Worm (Caenorhabditis elegans) whole organism, L1 larva: Measurements from ENCODE around the gene gck-4.

ENCODE experiments used
- alr-1 ChIP-seq: fragments of 200-800 bp; sonication (Bioruptor generic); optimal IDR thresholded peaks from 2 replicates; lab custom pipeline; 2018; ENCODE audit warnings: borderline replicate concordance, mild to moderate bottlenecking, missing genetic modification characterization, missing compliant biosample characterization
- aly-2 ChIP-seq: fragments of 150-350 bp; optimal IDR thresholded peaks from 2 replicates; lab custom pipeline; 2014; ENCODE audit warnings: missing biosample characterization, missing genetic modification characterization
- dpl-1 ChIP-seq, 3 experiments: fragments of 150-350 bp in 2 of 3; sonication (generic microtip) in 1 of 3; optimal IDR thresholded peaks; 2 replicates each; lab custom pipeline; 2014 to 2017; ENCODE audit warnings: missing biosample characterization in 3 of 3, missing genetic modification characterization in 3 of 3, missing genetic modification reagents in 3 of 3
- efl-1 ChIP-seq, 4 experiments: fragments of 150-350 bp; optimal IDR thresholded peaks in 3 of 4; peaks in 1 of 4; 1 replicate in 1 of 4; 2 replicates in 3 of 4; lab custom pipeline; 2014; ENCODE audit warnings: missing biosample characterization in 2 of 4, missing genetic modification characterization in 2 of 4, missing genetic modification reagents in 2 of 4
- hlh-17 ChIP-seq: fragments of 200-800 bp; sonication (Bioruptor generic); optimal IDR thresholded peaks from 2 replicates; lab custom pipeline; 2018; ENCODE audit warnings: missing genetic modification characterization, mild to moderate bottlenecking, missing compliant biosample characterization, moderate library complexity, borderline replicate concordance
- irx-1 ChIP-seq: sonication (generic microtip); optimal IDR thresholded peaks from 2 replicates; lab custom pipeline; 2016; ENCODE audit warnings: missing genetic modification characterization, missing compliant biosample characterization
- nhr-11 ChIP-seq: fragments of 150-350 bp; optimal IDR thresholded peaks from 2 replicates; lab custom pipeline; 2014; ENCODE audit warnings: missing biosample characterization, missing genetic modification characterization
- unc-130 ChIP-seq: fragments of 150-350 bp; optimal IDR thresholded peaks from 2 replicates; lab custom pipeline; 2017; ENCODE audit warnings: missing biosample characterization, missing genetic modification characterization, inconsistent platforms

DNA sequence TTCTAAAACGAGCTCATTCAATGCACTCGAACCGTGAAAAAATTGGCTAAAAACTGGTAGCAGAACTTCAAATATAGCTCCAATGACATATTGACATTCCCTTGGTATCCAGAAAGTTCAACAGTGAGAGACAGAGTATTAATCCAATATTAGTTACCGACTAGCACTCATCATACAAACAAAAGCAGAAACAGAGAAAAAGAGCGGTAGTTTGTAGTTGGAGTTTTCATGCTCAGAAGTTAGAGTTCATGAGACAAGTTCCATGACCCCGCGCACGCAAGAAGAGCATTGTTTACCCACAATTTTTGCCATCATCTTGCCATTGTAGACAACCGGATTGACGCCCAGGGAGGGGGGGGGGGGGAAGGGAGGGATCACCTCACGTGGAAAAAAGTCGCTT is 22.7 kb upstream of the gck-4 start:
- TF ChIP-seq dpl-1 (GFP tag; optimal IDR thresholded peaks at IDR 0.05; lab: Kevin White, UChicago) (no peak), aly-2 (tag; lab: Kevin White, UChicago) (no peak), irx-1 (tag; lab: Kevin White, UChicago) (no peak), unc-130 (tag; lab: Kevin White, UChicago) (no peak), nhr-11 (tag; lab: Kevin White, UChicago) (no peak), alr-1 (no peak), efl-1 (optimal IDR thresholded peaks at IDR 0.05; lab: Kevin White, UChicago) (no peak), efl-1 (GFP tag; optimal IDR thresholded peaks at IDR 0.05 in 1 of 2; lab: Kevin White, UChicago) (no peak), hlh-17 (no peak)
